Worm (Caenorhabditis elegans): ENCODE data around the gene magu-4.

ce11 chrIV:9982895-9983294 lies 26.7 kb upstream of the magu-4 start, which contains the start of gene mam-2:
- TF ChIP-seq ZK546.5 (tag; optimal IDR thresholded peaks at IDR 0.05) (no peak), hmg-11 (tag; optimal IDR thresholded peaks at IDR 0.05) (no peak), pha-4 (tag; optimal IDR thresholded peaks at IDR 0.05) (no peak)
